Worm (Caenorhabditis elegans): ENCODE results near the gene cest-35.2.
A peak's percentile ranks its signal among the peaks of the same experiment; 100 is the strongest.

cest-35.2 gene

DNA sequence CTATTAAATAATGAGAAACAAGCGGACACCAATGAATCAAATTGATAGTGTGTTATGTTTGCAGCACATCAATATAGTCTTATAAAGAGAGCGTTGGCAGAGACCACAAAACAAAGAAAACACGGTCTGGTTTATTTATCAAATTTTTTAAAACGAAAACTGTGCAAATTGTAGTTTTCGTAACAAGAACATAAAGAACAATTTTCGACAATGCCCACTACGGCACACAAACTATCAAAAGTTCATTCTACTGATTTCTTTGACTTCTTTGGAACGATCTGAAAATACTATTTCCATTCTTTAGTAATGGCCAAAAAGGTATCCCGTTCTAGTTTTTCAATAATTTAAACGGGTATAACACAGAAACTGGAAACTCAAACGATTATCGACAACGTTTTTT, at the start of gene cest-35.2:
cest-35.2 (minus strand) TSS at position 101 of the 400 bp plus-strand sequence.
- TF ChIP-seq tbx-8 (GFP tag; optimal IDR thresholded peaks at IDR 0.05) (no peak), nhr-237 (tag; optimal IDR thresholded peaks at IDR 0.05) (no peak), sem-2 (GFP tag; optimal IDR thresholded peaks at IDR 0.05) (no peak), hlh-1 (tag; optimal IDR thresholded peaks at IDR 0.05) (no peak), unc-62 (GFP tag; optimal IDR thresholded peaks at IDR 0.05) (no peak), snpc-4 (tag; optimal IDR thresholded peaks at IDR 0.05) (no peak), pha-4 (tag; optimal IDR thresholded peaks at IDR 0.05) (no peak), sptf-1 (tag; optimal IDR thresholded peaks at IDR 0.05) (no peak), lin-13 (tag; optimal IDR thresholded peaks at IDR 0.05) (no peak), ceh-83 (GFP tag; optimal IDR thresholded peaks at IDR 0.05) (no peak), ham-2 (GFP tag; optimal IDR thresholded peaks at IDR 0.05) (no peak), zip-8 (tag; optimal IDR thresholded peaks at IDR 0.05) (no peak), nhr-28 (tag; optimal IDR thresholded peaks at IDR 0.05) (no peak), flh-1 (GFP tag; optimal IDR thresholded peaks at IDR 0.05) (no peak), bed-3 (GFP tag; optimal IDR thresholded peaks at IDR 0.05) (no peak), ceh-39 (tag; optimal IDR thresholded peaks at IDR 0.05) (no peak), drap-1 (GFP tag; optimal IDR thresholded peaks at IDR 0.05) (no peak)

- TF ChIP-seq drap-1 (GFP tag; optimal IDR thresholded peaks at IDR 0.05) (peak; percentile 71), sptf-1 (tag; optimal IDR thresholded peaks at IDR 0.05) (peak; percentile 27), ceh-43 (GFP tag; optimal IDR thresholded peaks at IDR 0.05) (peak; percentile 26), tbx-8 (GFP tag; optimal IDR thresholded peaks at IDR 0.05) (peak; percentile 69), ceh-83 (GFP tag; optimal IDR thresholded peaks at IDR 0.05) (peak; percentile 90), bed-3 (GFP tag; optimal IDR thresholded peaks at IDR 0.05) (peak; percentile 4), mls-2 (tag; optimal IDR thresholded peaks at IDR 0.05) (peak; percentile 12), M03D4.4 (tag; optimal IDR thresholded peaks at IDR 0.05) (peak; percentile 61), cnd-1 (tag; optimal IDR thresholded peaks at IDR 0.05) (peak; percentile 20)
Observed at ce11 chrV:5284270-5284980, 47.4 kb upstream of the cest-35.2 start.

ce11 chrV:5278001-5278400, 41.0 kb upstream of the cest-35.2 start, which contains the start of gene B0238.9:
B0238.9 (minus strand) TSS chrV:5278101.
- no peak for TF ChIP-seq mep-1 (tag; optimal IDR thresholded peaks at IDR 0.05)

- peak; percentile 26 for TF ChIP-seq M03D4.4 (tag; optimal IDR thresholded peaks at IDR 0.05)
- TF ChIP-seq ceh-43 (GFP tag; optimal IDR thresholded peaks at IDR 0.05), result no peak
Observed at ce11 chrV:5275426-5276007, 38.5 kb upstream of the cest-35.2 start.

DNA sequence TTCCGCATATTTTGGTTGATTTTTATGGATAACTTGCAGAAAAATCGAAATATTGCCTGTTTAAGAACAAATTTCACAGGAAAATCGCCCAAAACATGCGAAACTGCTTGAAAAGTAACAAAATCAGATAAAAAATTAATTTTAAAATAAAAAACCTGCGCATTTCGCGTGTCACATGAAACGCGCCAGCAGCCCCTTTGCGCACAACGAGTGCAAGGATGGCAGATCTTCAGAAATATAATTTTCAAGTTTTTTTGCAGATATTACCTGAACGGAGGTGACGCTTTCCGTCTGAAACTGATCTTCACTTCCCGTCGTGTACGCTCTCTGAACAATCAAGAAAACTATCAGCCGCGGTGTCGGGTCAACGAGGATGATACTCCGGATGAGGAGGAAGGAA, 38.0 kb upstream of the cest-35.2 start:
- TF ChIP-seq snpc-4 (tag; optimal IDR thresholded peaks at IDR 0.05) (no peak), ces-1 (GFP tag; optimal IDR thresholded peaks at IDR 0.05) (peak; percentile 23), pha-4 (tag; optimal IDR thresholded peaks at IDR 0.05) (no peak), mls-2 (tag; optimal IDR thresholded peaks at IDR 0.05) (no peak), bed-3 (GFP tag; optimal IDR thresholded peaks at IDR 0.05) (peak; percentile 8), elt-3 (tag; optimal IDR thresholded peaks at IDR 0.05) (no peak), sptf-1 (tag; optimal IDR thresholded peaks at IDR 0.05) (peak; percentile 11), lsy-2 (tag; optimal IDR thresholded peaks at IDR 0.05) (peak; percentile 6), nhr-237 (tag; optimal IDR thresholded peaks at IDR 0.05) (no peak), mep-1 (tag; optimal IDR thresholded peaks at IDR 0.05) (no peak), blmp-1 (tag; optimal IDR thresholded peaks at IDR 0.05) (no peak), lin-13 (tag; optimal IDR thresholded peaks at IDR 0.05) (peak; percentile 40), M03D4.4 (tag; optimal IDR thresholded peaks at IDR 0.05) (peak; percentile 37)

DNA sequence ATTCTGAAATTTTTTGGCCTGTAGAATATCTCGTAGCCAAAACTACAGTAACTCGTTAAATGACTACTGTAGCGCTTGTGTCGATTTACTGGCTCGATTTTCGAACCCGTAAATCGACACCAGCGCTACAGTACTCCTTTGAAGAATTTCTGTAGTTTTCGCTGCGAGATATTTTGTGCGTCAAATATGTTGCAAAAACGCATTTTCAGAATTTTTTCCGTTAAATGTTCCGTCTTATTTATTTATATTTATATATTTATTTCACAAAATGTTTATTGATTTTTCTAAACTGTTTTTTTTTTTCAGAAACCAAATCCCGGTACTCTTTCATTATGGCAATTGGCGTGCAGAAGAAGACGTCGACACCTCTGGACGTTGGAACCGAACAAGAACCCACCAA, 36.8 kb upstream of the cest-35.2 start, which contains the start of gene natc-2:
natc-2 (plus strand) TSS at position 301 of the 400 bp plus-strand sequence.
- TF ChIP-seq nhr-2 (tag; optimal IDR thresholded peaks at IDR 0.05) (no peak), elt-1 (tag; optimal IDR thresholded peaks at IDR 0.05; ENCODE audit: borderline replicate concordance, insufficient read depth) (no peak)

Measured in whole organism, mixed stage, embryonic.